Worm (Caenorhabditis elegans) whole organism, young adult: ENCODE measurements around the gene Y48A6B.7.

Experiments used
- F39B2.1 ChIP-seq: fragments of 200-800 bp; sonication (Bioruptor generic); IDR thresholded peaks from 2 replicates; pipeline ENCODE4 v1.3.6; 2022; ENCODE audit warnings: missing genetic modification reagents, missing genetic modification characterization, missing compliant biosample characterization
- Y53G8AR.9 ChIP-seq: fragments of 200-800 bp; sonication (Bioruptor generic); conservative IDR thresholded peaks from 2 replicates; pipeline ENCODE4 v1.3.6; 2022; ENCODE audit warnings: missing genetic modification reagents, missing genetic modification characterization, missing compliant biosample characterization
- ZK185.1 ChIP-seq: sonication (generic microtip); optimal IDR thresholded peaks from 2 replicates; lab custom pipeline; 2016; ENCODE audit warnings: mild to moderate bottlenecking, missing genetic modification characterization, missing compliant biosample characterization; ENCODE audit not compliant: poor library complexity, severe bottlenecking
- cebp-2 ChIP-seq: fragments of 200-800 bp; sonication (Bioruptor generic); IDR thresholded peaks from 2 replicates; pipeline ENCODE4 v1.3.6; 2022; ENCODE audit warnings: missing genetic modification characterization, missing compliant biosample characterization
- ceh-58 ChIP-seq: fragments of 200-800 bp; sonication (Bioruptor generic); IDR thresholded peaks from 2 replicates; pipeline ENCODE4 v1.3.6; 2022; ENCODE audit warnings: missing genetic modification characterization, missing compliant biosample characterization
- dpff-1 ChIP-seq: sonication (generic microtip); optimal IDR thresholded peaks from 2 replicates; lab custom pipeline; 2017; ENCODE audit warnings: mild to moderate bottlenecking, missing genetic modification characterization, missing compliant biosample characterization
- dpl-1 ChIP-seq: fragments of 150-350 bp; optimal IDR thresholded peaks from 2 replicates; lab custom pipeline; 2014; ENCODE audit warnings: missing biosample characterization, missing genetic modification reagents, missing genetic modification characterization
- madf-3 ChIP-seq: fragments of 200-800 bp; sonication (Bioruptor generic); IDR thresholded peaks from 2 replicates; pipeline ENCODE4 v1.3.6; 2022; ENCODE audit warnings: missing genetic modification reagents, missing genetic modification characterization, missing compliant biosample characterization
- pbrm-1 ChIP-seq: fragments of 200-800 bp; sonication (Bioruptor generic); IDR thresholded peaks from 2 replicates; pipeline ENCODE4 v1.3.6; 2022; ENCODE audit warnings: missing genetic modification reagents, missing genetic modification characterization, missing compliant biosample characterization
- unc-130 ChIP-seq: sonication (generic microtip); optimal IDR thresholded peaks from 2 replicates; lab custom pipeline; 2016; ENCODE audit warnings: missing genetic modification reagents, missing genetic modification characterization, missing compliant biosample characterization
- unc-62 ChIP-seq: fragments of 150-350 bp; optimal IDR thresholded peaks from 2 replicates; lab custom pipeline; 2014; ENCODE audit warnings: missing biosample characterization, missing genetic modification reagents, missing genetic modification characterization
- ztf-3 ChIP-seq: fragments of 200-800 bp; sonication (Bioruptor generic); optimal IDR thresholded peaks from 2 replicates; lab custom pipeline; 2018; ENCODE audit warnings: mild to moderate bottlenecking, missing genetic modification characterization, missing compliant biosample characterization

- TF ChIP-seq madf-3 (GFP tag; lab: Robert Waterston, UW) = no peak
- TF ChIP-seq dpl-1 (GFP tag; lab: Kevin White, UChicago) = no peak
- TF ChIP-seq cebp-2 (GFP tag; lab: Robert Waterston, UW) = no peak
- no peak for TF ChIP-seq F39B2.1 (GFP tag; lab: Robert Waterston, UW)
- no peak for TF ChIP-seq pbrm-1
- TF ChIP-seq ceh-58 = no peak
- no peak for TF ChIP-seq unc-62
- TF ChIP-seq dpff-1 (tag; lab: Kevin White, UChicago) = no peak
- no peak for TF ChIP-seq Y53G8AR.9 (GFP tag; lab: Robert Waterston, UW)
- no peak for TF ChIP-seq ztf-3 (GFP tag; lab: Kevin White, UChicago)
- no peak for TF ChIP-seq ZK185.1 (tag; lab: Kevin White, UChicago)
- no peak for TF ChIP-seq unc-130 (GFP tag; lab: Kevin White, UChicago)
Observed at ce11 chrIII:10995156-10995555, 31.2 kb downstream of the Y48A6B.7 start, which contains the start of gene dmsr-5.
